Worm (Caenorhabditis elegans): ENCODE results near the gene Y57G11C.1131.

The Y57G11C.1131 gene

DNA sequence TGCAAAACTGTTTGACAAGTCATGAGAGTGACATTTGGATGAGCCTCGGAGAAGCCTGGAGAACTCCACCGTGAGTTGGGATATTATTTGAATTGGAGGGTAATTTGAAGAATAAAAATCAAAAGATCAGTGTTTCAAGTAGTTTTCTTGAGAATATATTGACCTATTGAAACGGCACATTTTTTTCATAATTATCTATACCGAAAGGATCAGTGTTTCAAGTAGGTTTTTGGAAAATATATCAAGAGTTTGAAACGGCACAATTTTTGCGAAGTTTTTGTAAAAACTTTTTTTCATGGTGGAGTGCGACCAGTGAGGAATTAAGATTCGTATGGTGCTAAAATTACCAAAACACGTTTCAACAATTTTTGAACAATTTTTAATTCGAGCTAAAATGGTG, 40.8 kb upstream of the Y57G11C.1131 start:
- no peak for TF ChIP-seq nhr-232 (tag; optimal IDR thresholded peaks at IDR 0.05)
- TF ChIP-seq pha-2 (tag; optimal IDR thresholded peaks at IDR 0.05), result no peak
- TF ChIP-seq ama-1 (optimal IDR thresholded peaks at IDR 0.05), result no peak
- TF ChIP-seq lim-6 (tag; optimal IDR thresholded peaks at IDR 0.05), result no peak
- no peak for TF ChIP-seq hlh-15 (tag; optimal IDR thresholded peaks at IDR 0.05)
- TF ChIP-seq pat-9 (tag; optimal IDR thresholded peaks at IDR 0.05), result no peak

DNA sequence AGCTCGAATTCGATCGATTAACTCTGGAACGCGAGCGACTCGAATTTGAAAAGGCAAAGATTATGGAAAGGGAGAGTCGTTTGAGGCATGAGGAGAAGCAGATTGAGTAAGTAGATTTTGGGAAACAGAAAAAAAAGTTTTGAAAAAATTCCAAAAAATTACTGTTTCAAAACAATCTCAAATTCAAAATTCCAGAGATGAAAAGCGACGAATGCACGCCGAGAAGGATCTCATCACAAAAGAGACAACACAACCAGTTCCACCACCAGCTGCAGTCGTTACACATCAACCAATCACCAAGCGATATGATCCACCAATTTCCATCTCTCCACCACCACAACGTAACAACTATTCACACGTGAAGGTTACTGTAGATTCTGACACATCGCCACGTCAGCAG, 38.4 kb upstream of the Y57G11C.1131 start:
- TF ChIP-seq hlh-15 (tag; optimal IDR thresholded peaks at IDR 0.05) (no peak), elt-2 (tag; optimal IDR thresholded peaks at IDR 0.05) (no peak), nhr-232 (tag; optimal IDR thresholded peaks at IDR 0.05) (no peak), ceh-48 (tag; optimal IDR thresholded peaks at IDR 0.05) (no peak), gmeb-2 (tag; optimal IDR thresholded peaks at IDR 0.05) (no peak), nhr-11 (tag; optimal IDR thresholded peaks at IDR 0.05) (no peak), hlh-6 (tag; optimal IDR thresholded peaks at IDR 0.05) (no peak)

DNA sequence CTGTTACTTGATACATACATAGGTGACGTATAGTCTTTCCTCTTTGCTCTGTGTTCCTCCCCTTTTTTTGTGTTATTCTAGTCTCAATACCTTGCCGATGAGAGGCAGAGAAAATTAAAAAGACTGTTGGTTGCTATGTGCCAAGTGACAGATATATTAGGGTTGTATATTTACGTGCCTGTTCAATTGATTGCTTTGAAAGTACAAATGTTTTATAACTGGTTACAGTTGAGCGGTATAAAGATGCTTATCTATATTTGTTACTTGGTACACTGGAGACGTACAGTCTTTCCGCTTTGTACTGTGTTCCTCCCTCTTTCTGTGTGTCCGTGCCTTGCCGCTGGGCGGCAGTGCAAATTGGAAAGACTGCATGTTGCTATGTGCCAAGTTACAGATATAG, 29.6 kb upstream of the Y57G11C.1131 start:
- no peak for TF ChIP-seq ztf-16 (tag; optimal IDR thresholded peaks at IDR 0.05)
- TF ChIP-seq pha-2 (tag; optimal IDR thresholded peaks at IDR 0.05), result no peak
- no peak for TF ChIP-seq unc-86 (tag; optimal IDR thresholded peaks at IDR 0.05)
- TF ChIP-seq ref-2 (tag; optimal IDR thresholded peaks at IDR 0.05), result no peak
- TF ChIP-seq ceh-6 (GFP tag; optimal IDR thresholded peaks at IDR 0.05), result no peak

DNA sequence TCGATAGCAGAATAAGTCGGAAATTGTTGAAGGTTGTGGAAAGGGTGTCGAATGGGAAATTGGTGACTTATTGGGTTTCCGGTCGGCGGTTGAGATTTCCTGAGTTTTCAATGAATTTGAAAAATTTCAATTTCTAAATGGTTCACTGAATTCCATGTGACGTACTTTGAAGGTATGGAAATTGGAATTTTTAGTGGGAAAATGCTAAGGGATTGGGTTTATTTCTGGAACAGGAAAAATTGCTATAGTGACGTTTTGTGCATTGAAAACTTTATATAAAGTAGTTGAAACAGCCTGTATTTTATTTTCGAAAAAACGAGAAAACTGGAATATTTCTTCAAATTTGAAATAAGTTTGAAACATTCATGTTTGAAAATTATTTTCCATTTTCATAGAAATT, 23.2 kb upstream of the Y57G11C.1131 start, which contains the start of gene pnc-2:
TSS of gene pnc-2 (minus strand) at position 101 of the 400 bp plus-strand sequence.
- TF ChIP-seq ceh-14 (tag; optimal IDR thresholded peaks at IDR 0.05) (no peak), syd-9 (tag; optimal IDR thresholded peaks at IDR 0.05) (no peak), ceh-24 (tag; optimal IDR thresholded peaks at IDR 0.05) (no peak), hlh-15 (tag; optimal IDR thresholded peaks at IDR 0.05) (no peak), madf-2 (tag; optimal IDR thresholded peaks at IDR 0.05) (no peak), pax-1 (tag; optimal IDR thresholded peaks at IDR 0.05) (no peak), ceh-2 (tag; optimal IDR thresholded peaks at IDR 0.05) (no peak), eyg-1 (tag; optimal IDR thresholded peaks at IDR 0.05) (no peak), pat-9 (tag; optimal IDR thresholded peaks at IDR 0.05) (no peak), K09A11.1 (tag; optimal IDR thresholded peaks at IDR 0.05; ENCODE audit: insufficient read depth) (no peak), C08G9.2 (tag; optimal IDR thresholded peaks at IDR 0.05) (no peak), nfya-1 (tag; optimal IDR thresholded peaks at IDR 0.05) (no peak), pha-2 (tag; optimal IDR thresholded peaks at IDR 0.05) (no peak), ceh-48 (tag; optimal IDR thresholded peaks at IDR 0.05) (no peak), dmd-4 (tag; optimal IDR thresholded peaks at IDR 0.05; ENCODE audit: borderline replicate concordance) (no peak), ahr-1 (tag; optimal IDR thresholded peaks at IDR 0.05) (no peak), che-1 (tag; optimal IDR thresholded peaks at IDR 0.05) (no peak)

DNA sequence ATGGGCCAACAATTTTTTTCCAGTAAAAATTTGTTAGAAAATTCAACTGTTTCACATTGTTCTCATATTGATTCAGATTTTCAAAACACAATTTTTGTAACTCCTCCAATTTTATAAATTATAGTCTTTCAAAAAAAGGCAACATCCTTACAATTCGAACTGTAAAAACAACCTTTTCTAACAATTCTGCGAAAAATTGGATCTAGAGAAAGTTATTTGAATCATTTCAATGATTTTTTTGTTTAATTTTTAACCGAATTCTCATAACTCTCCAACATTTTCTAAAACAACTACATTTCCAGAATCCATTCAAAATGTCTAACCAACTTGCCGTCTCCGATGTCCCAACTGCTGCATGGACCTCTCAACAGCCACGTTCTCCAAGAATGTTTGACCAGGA, 13.5 kb upstream of the Y57G11C.1131 start, which contains the start of gene ccch-5:
TSS of gene ccch-5 (plus strand) at position 301 of the 400 bp plus-strand sequence.
- TF ChIP-seq hlh-13 (GFP tag; optimal IDR thresholded peaks at IDR 0.05) (no peak), C08G9.2 (tag; optimal IDR thresholded peaks at IDR 0.05) (no peak), ceh-19 (GFP tag; optimal IDR thresholded peaks at IDR 0.05) (no peak), pha-2 (tag; optimal IDR thresholded peaks at IDR 0.05) (no peak), hlh-15 (tag; optimal IDR thresholded peaks at IDR 0.05) (no peak), ceh-2 (tag; optimal IDR thresholded peaks at IDR 0.05) (no peak), elt-2 (tag; optimal IDR thresholded peaks at IDR 0.05) (no peak), rnt-1 (tag; optimal IDR thresholded peaks at IDR 0.05) (no peak), unc-55 (GFP tag; optimal IDR thresholded peaks at IDR 0.05) (no peak), C38D4.7 (GFP tag; optimal IDR thresholded peaks at IDR 0.05) (no peak), sox-2 (GFP tag; IDR thresholded peaks at IDR 0.05) (no peak), ceh-34 (tag; optimal IDR thresholded peaks at IDR 0.05) (no peak), ceh-22 (tag; optimal IDR thresholded peaks at IDR 0.05) (no peak), pag-3 (tag; optimal IDR thresholded peaks at IDR 0.05; ENCODE audit: borderline replicate concordance) (no peak), lin-11 (tag; optimal IDR thresholded peaks at IDR 0.05) (no peak), tbx-2 (tag; optimal IDR thresholded peaks at IDR 0.05) (no peak), dve-1 (tag; optimal IDR thresholded peaks at IDR 0.05) (no peak), pqm-1 (tag; optimal IDR thresholded peaks at IDR 0.05) (no peak), unc-86 (tag; optimal IDR thresholded peaks at IDR 0.05) (no peak)

Measured in whole organism, late embryonic.